Fruit fly (Drosophila melanogaster): ENCODE measurements around the gene CG17784.

The CG17784 gene

dm6 chr3R:24361583-24361982, 3.2 kb downstream of the CG17784 start, which contains the start of the genes CG5762 and CG33339:
TSS of gene CG5762 (minus strand) at chr3R:24361683.
TSS of gene CG33339 (plus strand) at chr3R:24361847.
- TF ChIP-seq EcR (GFP tag; optimal IDR thresholded peaks at IDR 0.05), result no peak
- TF ChIP-seq psq (optimal IDR thresholded peaks at IDR 0.05), result no peak
- no peak for TF ChIP-seq usp (GFP tag; optimal IDR thresholded peaks at IDR 0.05)
- no peak for TF ChIP-seq Dll (optimal IDR thresholded peaks at IDR 0.05)
- TF ChIP-seq CG8478 (optimal IDR thresholded peaks at IDR 0.05), result no peak
- TF ChIP-seq pan (optimal IDR thresholded peaks at IDR 0.05), result no peak

- TF ChIP-seq pan (optimal IDR thresholded peaks at IDR 0.05) (no peak), psq (optimal IDR thresholded peaks at IDR 0.05) (no peak)
Measured at dm6 chr3R:24359957-24360356, 4.8 kb downstream of the CG17784 start, which contains the start of gene CG18528. TSS of gene CG18528 (minus strand) at chr3R:24360144.

- TF ChIP-seq usp (GFP tag; optimal IDR thresholded peaks at IDR 0.05) (no peak), Dll (optimal IDR thresholded peaks at IDR 0.05) (no peak), psq (optimal IDR thresholded peaks at IDR 0.05) (no peak), CG8478 (optimal IDR thresholded peaks at IDR 0.05) (no peak), pan (optimal IDR thresholded peaks at IDR 0.05) (no peak), EcR (GFP tag; optimal IDR thresholded peaks at IDR 0.05) (no peak)
Measured at dm6 chr3R:24357698-24358097, 7.1 kb downstream of the CG17784 start, which contains the start of gene Golgin84. TSS of gene Golgin84 (minus strand) at chr3R:24357938.

- no peak for TF ChIP-seq psq (optimal IDR thresholded peaks at IDR 0.05)
- no peak for TF ChIP-seq usp (GFP tag; optimal IDR thresholded peaks at IDR 0.05)
- TF ChIP-seq Dll (optimal IDR thresholded peaks at IDR 0.05), result no peak
- no peak for TF ChIP-seq EcR (GFP tag; optimal IDR thresholded peaks at IDR 0.05)
- no peak for TF ChIP-seq CG8478 (optimal IDR thresholded peaks at IDR 0.05)
- TF ChIP-seq pan (optimal IDR thresholded peaks at IDR 0.05), result no peak
Measured at dm6 chr3R:24353448-24353847, 11.3 kb downstream of the CG17784 start.

dm6 chr3R:24348420-24349190, 16.2 kb downstream of the CG17784 start, which contains the start of the genes CG5746 and CG6454:
TSS of gene CG5746 (minus strand) at chr3R:24348791.
TSS of gene CG6454 (plus strand) at chr3R:24349182.
- TF ChIP-seq psq (optimal IDR thresholded peaks at IDR 0.05) (no peak), EcR (GFP tag; optimal IDR thresholded peaks at IDR 0.05) (no peak), Dll (optimal IDR thresholded peaks at IDR 0.05) (no peak), pan (optimal IDR thresholded peaks at IDR 0.05) (no peak), CG8478 (optimal IDR thresholded peaks at IDR 0.05) (no peak), usp (GFP tag; optimal IDR thresholded peaks at IDR 0.05) (no peak)

dm6 chr3R:24341251-24341650, 23.5 kb downstream of the CG17784 start, which contains the start of gene Ms:
TSS of gene Ms (plus strand) at chr3R:24341551.
- TF ChIP-seq Dll (optimal IDR thresholded peaks at IDR 0.05) (no peak), psq (optimal IDR thresholded peaks at IDR 0.05) (no peak), EcR (GFP tag; optimal IDR thresholded peaks at IDR 0.05) (no peak), CG8478 (optimal IDR thresholded peaks at IDR 0.05) (no peak), pan (optimal IDR thresholded peaks at IDR 0.05) (no peak), usp (GFP tag; optimal IDR thresholded peaks at IDR 0.05) (no peak)

dm6 chr3R:24336622-24337021, 28.2 kb downstream of the CG17784 start, which contains the start of gene CG6432:
TSS of gene CG6432 (plus strand) at chr3R:24336922.
- TF ChIP-seq usp (GFP tag; optimal IDR thresholded peaks at IDR 0.05), result no peak
- no peak for TF ChIP-seq pan (optimal IDR thresholded peaks at IDR 0.05)
- TF ChIP-seq EcR (GFP tag; optimal IDR thresholded peaks at IDR 0.05), result no peak
- TF ChIP-seq psq (optimal IDR thresholded peaks at IDR 0.05), result no peak
- TF ChIP-seq CG8478 (optimal IDR thresholded peaks at IDR 0.05), result no peak
- no peak for TF ChIP-seq Dll (optimal IDR thresholded peaks at IDR 0.05)

- TF ChIP-seq Dll (optimal IDR thresholded peaks at IDR 0.05) (no peak), EcR (GFP tag; optimal IDR thresholded peaks at IDR 0.05) (no peak), usp (GFP tag; optimal IDR thresholded peaks at IDR 0.05) (no peak), psq (optimal IDR thresholded peaks at IDR 0.05) (no peak), pan (optimal IDR thresholded peaks at IDR 0.05) (no peak), CG8478 (optimal IDR thresholded peaks at IDR 0.05) (no peak)
Measured at dm6 chr3R:24333182-24333808, 31.5 kb downstream of the CG17784 start, which contains the start of the genes Rrp5 and Dis3. TSS of gene Rrp5 (minus strand) at chr3R:24333316. TSS of gene Dis3 (plus strand) at chr3R:24333433.

- TF ChIP-seq CG8478 (optimal IDR thresholded peaks at IDR 0.05) (peak; percentile 12), pan (optimal IDR thresholded peaks at IDR 0.05) (no peak)
Measured at dm6 chr3R:24320342-24320711, 44.5 kb downstream of the CG17784 start.

- TF ChIP-seq EcR (GFP tag; optimal IDR thresholded peaks at IDR 0.05), result no peak
- no peak for TF ChIP-seq pan (optimal IDR thresholded peaks at IDR 0.05)
- no peak for TF ChIP-seq Dll (optimal IDR thresholded peaks at IDR 0.05)
- TF ChIP-seq usp (GFP tag; optimal IDR thresholded peaks at IDR 0.05), result no peak
- no peak for TF ChIP-seq psq (optimal IDR thresholded peaks at IDR 0.05)
- TF ChIP-seq CG8478 (optimal IDR thresholded peaks at IDR 0.05), result no peak
Measured at dm6 chr3R:24319632-24320341, 45.0 kb downstream of the CG17784 start.

dm6 chr3R:24319083-24319381, 45.7 kb downstream of the CG17784 start:
- TF ChIP-seq EcR (GFP tag; optimal IDR thresholded peaks at IDR 0.05), result no peak
- TF ChIP-seq usp (GFP tag; optimal IDR thresholded peaks at IDR 0.05), result no peak
- no peak for TF ChIP-seq psq (optimal IDR thresholded peaks at IDR 0.05)
- TF ChIP-seq CG8478 (optimal IDR thresholded peaks at IDR 0.05), result no peak
- TF ChIP-seq Dll (optimal IDR thresholded peaks at IDR 0.05), result no peak
- TF ChIP-seq pan (optimal IDR thresholded peaks at IDR 0.05), result no peak
